Worm (Caenorhabditis elegans): ENCODE data around the gene F07C3.16.

DNA sequence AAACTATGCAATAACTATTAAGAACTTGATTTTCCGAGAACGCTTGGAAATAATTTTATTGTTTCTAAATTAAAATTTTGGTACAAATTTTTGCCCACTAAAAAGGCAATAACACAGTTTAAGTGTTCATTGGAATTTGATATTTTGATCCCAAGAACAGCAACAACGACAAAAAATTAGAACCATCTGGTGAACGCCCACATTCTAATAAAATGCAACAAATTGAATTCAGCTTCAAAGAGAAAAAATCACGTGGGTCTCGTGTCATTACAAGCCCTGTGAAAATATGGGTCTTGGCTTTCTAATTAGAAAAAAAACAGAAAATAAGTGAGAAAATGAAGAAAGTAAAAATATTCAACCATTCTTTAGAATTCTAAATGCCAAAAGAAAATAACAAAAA, 14.5 kb upstream of the F07C3.16 start:
- TF ChIP-seq B0310.2 (tag; optimal IDR thresholded peaks at IDR 0.05), result no peak
- TF ChIP-seq sea-1 (GFP tag; conservative IDR thresholded peaks at IDR 0.05), result no peak
- no peak for TF ChIP-seq F13C5.2 (tag; optimal IDR thresholded peaks at IDR 0.05)
- TF ChIP-seq ama-1 (optimal IDR thresholded peaks at IDR 0.05), result no peak
- no peak for TF ChIP-seq ceh-36 (tag; optimal IDR thresholded peaks at IDR 0.05)
- no peak for TF ChIP-seq pes-1 (GFP tag; IDR thresholded peaks at IDR 0.05)

All from whole organism, early embryonic.